Worm (Caenorhabditis elegans): ENCODE measurements around the gene frpr-5.

DNA sequence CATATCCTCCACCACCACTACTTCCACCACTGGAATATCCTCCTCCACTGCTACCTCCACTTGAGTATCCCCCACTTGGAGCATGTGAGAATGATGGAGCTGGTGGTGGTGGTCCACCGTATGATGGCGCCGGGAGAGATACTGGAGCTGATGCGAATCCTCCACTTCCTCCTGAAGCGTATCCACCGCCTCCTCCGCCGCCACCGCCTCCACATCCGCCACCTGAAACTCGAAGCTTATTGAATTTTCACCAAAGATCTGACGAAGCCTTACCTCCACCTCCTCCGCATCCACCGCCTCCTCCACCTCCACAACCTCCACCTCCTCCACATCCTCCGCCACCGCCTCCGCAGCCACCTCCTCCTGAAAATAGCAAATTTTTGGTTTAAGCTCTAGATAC, 26.8 kb upstream of the frpr-5 start:
- TF ChIP-seq nhr-237 (tag; optimal IDR thresholded peaks at IDR 0.05) (no peak), ceh-82 (tag; optimal IDR thresholded peaks at IDR 0.05) (no peak), aly-2 (tag; optimal IDR thresholded peaks at IDR 0.05) (no peak), nhr-11 (tag; optimal IDR thresholded peaks at IDR 0.05) (no peak), fkh-10 (GFP tag; optimal IDR thresholded peaks at IDR 0.05) (no peak)
